Fruit fly (Drosophila melanogaster) whole organism, embryonic: ENCODE results near the gene Jon65Aiii.
A peak's percentile ranks its signal among the peaks of the same experiment; 100 is the strongest.

Experiments used
- Adf1 ChIP-seq: fragments of 200-800 bp; sonication (Bioruptor generic); IDR thresholded peaks from 2 replicates; pipeline ENCODE4 v1.3.6; 2022; ENCODE audit warnings: missing biosample characterization, missing genetic modification characterization
- Bteb2 ChIP-seq: fragments of 200-800 bp; sonication (Bioruptor generic); optimal IDR thresholded peaks from 2 replicates; lab custom pipeline; 2016; ENCODE audit warnings: missing biosample characterization, missing genetic modification characterization
- CG1024 ChIP-seq: fragments of 200-800 bp; sonication (Bioruptor generic); IDR thresholded peaks from 2 replicates; pipeline ENCODE4 v1.3.6; 2022; ENCODE audit warnings: missing biosample characterization, missing genetic modification characterization
- CG10274 ChIP-seq: fragments of 200-800 bp; sonication (Bioruptor generic); optimal IDR thresholded peaks from 3 replicates; lab custom pipeline; 2017; ENCODE audit warnings: missing biosample characterization, mild to moderate bottlenecking, missing genetic modification characterization
- CG10654 ChIP-seq: fragments of 200-800 bp; sonication (Bioruptor generic); optimal IDR thresholded peaks from 2 replicates; lab custom pipeline; 2016; ENCODE audit warnings: missing biosample characterization, missing genetic modification characterization
- CG11398 ChIP-seq: fragments of 200-800 bp; sonication (Bioruptor generic); optimal IDR thresholded peaks from 2 replicates; lab custom pipeline; 2016; ENCODE audit warnings: missing biosample characterization, missing genetic modification characterization
- CG12659 ChIP-seq: fragments of 200-800 bp; sonication (Bioruptor generic); optimal IDR thresholded peaks from 3 replicates; lab custom pipeline; 2017; ENCODE audit warnings: mild to moderate bottlenecking, missing biosample characterization, missing genetic modification reagents, missing genetic modification characterization
- CG15073 ChIP-seq: fragments of 200-800 bp; sonication (Bioruptor generic); optimal IDR thresholded peaks from 2 replicates; lab custom pipeline; 2016; ENCODE audit warnings: missing biosample characterization, missing genetic modification characterization
- CG15269 ChIP-seq: fragments of 200-800 bp; sonication (Bioruptor generic); optimal IDR thresholded peaks from 2 replicates; lab custom pipeline; 2018; ENCODE audit warnings: missing biosample characterization, mild to moderate bottlenecking, missing genetic modification characterization, moderate library complexity
- CG17612 ChIP-seq: fragments of 200-800 bp; sonication (Bioruptor generic); IDR thresholded peaks from 2 replicates; pipeline ENCODE4 v1.3.6; 2022; ENCODE audit warnings: missing biosample characterization, missing genetic modification characterization
- CG2120 ChIP-seq: fragments of 200-800 bp; sonication (Bioruptor generic); optimal IDR thresholded peaks from 3 replicates; lab custom pipeline; 2016; ENCODE audit warnings: missing biosample characterization, missing genetic modification characterization
- CG30431 ChIP-seq: fragments of 200-800 bp; sonication (Bioruptor generic); optimal IDR thresholded peaks from 2 replicates; lab custom pipeline; 2017; ENCODE audit warnings: missing biosample characterization, missing genetic modification characterization
- CG3163 ChIP-seq: fragments of 200-800 bp; sonication (Bioruptor generic); optimal IDR thresholded peaks from 3 replicates; lab custom pipeline; 2016; ENCODE audit warnings: missing biosample characterization, missing genetic modification characterization
- CG4282 ChIP-seq: fragments of 200-800 bp; sonication (Bioruptor generic); optimal IDR thresholded peaks from 2 replicates; lab custom pipeline; 2016; ENCODE audit warnings: missing biosample characterization, missing genetic modification characterization
- CG43689 ChIP-seq: fragments of 200-800 bp; sonication (Bioruptor generic); IDR thresholded peaks from 2 replicates; pipeline ENCODE4 v1.3.6; 2022; ENCODE audit warnings: missing biosample characterization, missing genetic modification characterization
- CG5180 ChIP-seq: fragments of 200-800 bp; sonication (Bioruptor generic); optimal IDR thresholded peaks from 3 replicates; lab custom pipeline; 2017; ENCODE audit warnings: missing biosample characterization, missing genetic modification characterization, mild to moderate bottlenecking, moderate library complexity, missing genetic modification reagents
- CG7745 ChIP-seq: fragments of 200-800 bp; sonication (Bioruptor generic); optimal IDR thresholded peaks from 2 replicates; lab custom pipeline; 2018; ENCODE audit warnings: missing biosample characterization, mild to moderate bottlenecking, missing genetic modification characterization, moderate library complexity
- CoRest ChIP-seq: fragments of 200-800 bp; sonication (Bioruptor generic); optimal IDR thresholded peaks from 3 replicates; lab custom pipeline; 2018; ENCODE audit warnings: missing biosample characterization, mild to moderate bottlenecking, missing genetic modification characterization, moderate library complexity
- Dek ChIP-seq: fragments of 200-800 bp; sonication (Bioruptor generic); optimal IDR thresholded peaks from 3 replicates; lab custom pipeline; 2019; ENCODE audit warnings: missing biosample characterization, mild to moderate bottlenecking, missing genetic modification characterization, moderate library complexity
- Dfd ChIP-seq, 2 experiments: fragments of >200 bp; optimal IDR thresholded peaks; 2 replicates each; lab custom pipeline; 2017; ENCODE audit warnings: missing biosample characterization in 2 of 2, missing genetic modification characterization in 2 of 2
- Ets65A ChIP-seq: fragments of 200-800 bp; sonication (Bioruptor generic); peaks from one replicate; lab custom pipeline; 2016; ENCODE audit warnings: missing biosample characterization, missing genetic modification characterization
- Hand ChIP-seq: fragments of 200-800 bp; sonication (Bioruptor generic); optimal IDR thresholded peaks from 2 replicates; lab custom pipeline; 2017; ENCODE audit warnings: mild to moderate bottlenecking, missing biosample characterization, missing genetic modification reagents, missing genetic modification characterization
- Hey ChIP-seq: fragments of 200-800 bp; sonication (Bioruptor generic); optimal IDR thresholded peaks from 3 replicates; lab custom pipeline; 2018; ENCODE audit warnings: missing biosample characterization, mild to moderate bottlenecking, missing genetic modification characterization
- Med ChIP-seq: fragments of 200-800 bp; sonication (Bioruptor generic); peaks from one replicate; lab custom pipeline; 2016; ENCODE audit warnings: missing biosample characterization, missing genetic modification characterization, mild to moderate bottlenecking, inconsistent platforms, moderate library complexity
- Nf-YA ChIP-seq: fragments of 200-800 bp; sonication (Bioruptor generic); IDR thresholded peaks from 2 replicates; pipeline ENCODE4 v1.3.6; 2022; ENCODE audit warnings: missing biosample characterization, missing genetic modification characterization
- Oli ChIP-seq: fragments of 200-800 bp; sonication (Bioruptor generic); optimal IDR thresholded peaks from 2 replicates; lab custom pipeline; 2018; ENCODE audit warnings: missing biosample characterization, mild to moderate bottlenecking, missing genetic modification characterization, moderate library complexity
- Ptx1 ChIP-seq: fragments of 200-800 bp; sonication (Bioruptor generic); IDR thresholded peaks from 2 replicates; pipeline ENCODE4 v1.3.6; 2022; ENCODE audit warnings: missing biosample characterization, missing genetic modification characterization
- YL-1 ChIP-seq: fragments of 200-800 bp; sonication (Bioruptor generic); optimal IDR thresholded peaks from 3 replicates; lab custom pipeline; 2017; ENCODE audit warnings: missing biosample characterization, mild to moderate bottlenecking, missing genetic modification characterization
- ac ChIP-seq: fragments of 200-800 bp; sonication (Bioruptor generic); optimal IDR thresholded peaks from 3 replicates; lab custom pipeline; 2017; ENCODE audit warnings: missing biosample characterization, mild to moderate bottlenecking, missing genetic modification characterization
- bcd ChIP-seq: fragments of 200-800 bp; sonication (Bioruptor generic); optimal IDR thresholded peaks from 2 replicates; lab custom pipeline; 2017; ENCODE audit warnings: missing biosample characterization, mild to moderate bottlenecking, missing genetic modification characterization
- bigmax ChIP-seq: fragments of 200-800 bp; sonication (Bioruptor generic); optimal IDR thresholded peaks from 2 replicates; lab custom pipeline; 2018; ENCODE audit warnings: missing biosample characterization, mild to moderate bottlenecking, missing genetic modification characterization
- cato ChIP-seq: fragments of 200-800 bp; sonication (Bioruptor generic); optimal IDR thresholded peaks from 2 replicates; lab custom pipeline; 2016; ENCODE audit warnings: missing biosample characterization, missing genetic modification characterization, borderline replicate concordance
- danr ChIP-seq: fragments of 200-800 bp; sonication (Bioruptor generic); IDR thresholded peaks from 2 replicates; pipeline ENCODE4 v1.3.6; 2022; ENCODE audit warnings: missing biosample characterization, missing genetic modification characterization
- dpn ChIP-seq, 2 experiments: fragments of 200-800 bp; sonication (Bioruptor generic); optimal IDR thresholded peaks; 3 replicates each; lab custom pipeline; 2016; ENCODE audit warnings: missing biosample characterization in 2 of 2, missing genetic modification characterization in 2 of 2
- grau ChIP-seq: fragments of 200-800 bp; optimal IDR thresholded peaks from 3 replicates; lab custom pipeline; 2019; ENCODE audit warnings: missing biosample characterization, mild to moderate bottlenecking, missing genetic modification characterization, moderate library complexity
- ind ChIP-seq: fragments of 200-800 bp; sonication (Bioruptor generic); optimal IDR thresholded peaks from 3 replicates; lab custom pipeline; 2016; ENCODE audit warnings: missing biosample characterization, missing genetic modification characterization
- inv ChIP-seq: fragments of 200-800 bp; sonication (Bioruptor generic); IDR thresholded peaks from 2 replicates; pipeline ENCODE4 v1.3.6; 2022; ENCODE audit warnings: missing biosample characterization, missing genetic modification characterization; ENCODE audit not compliant: partially characterized antibody
- jumu ChIP-seq: fragments of 200-800 bp; sonication (Bioruptor generic); optimal IDR thresholded peaks from 3 replicates; lab custom pipeline; 2016; ENCODE audit warnings: missing biosample characterization, missing genetic modification characterization
- kah ChIP-seq: fragments of 200-800 bp; sonication (Bioruptor generic); optimal IDR thresholded peaks from 2 replicates; lab custom pipeline; 2018; ENCODE audit warnings: missing biosample characterization, mild to moderate bottlenecking, missing genetic modification characterization
- kay ChIP-seq: fragments of 200-800 bp; sonication (Bioruptor generic); optimal IDR thresholded peaks from 2 replicates; lab custom pipeline; 2016; ENCODE audit warnings: missing biosample characterization, missing genetic modification characterization
- nau ChIP-seq: fragments of 200-800 bp; sonication (Bioruptor generic); optimal IDR thresholded peaks from 3 replicates; lab custom pipeline; 2017; ENCODE audit warnings: missing biosample characterization, mild to moderate bottlenecking, missing genetic modification characterization, missing genetic modification reagents
- odd ChIP-seq: fragments of 200-800 bp; sonication (Bioruptor generic); optimal IDR thresholded peaks from 2 replicates; lab custom pipeline; 2017; ENCODE audit warnings: missing biosample characterization, mild to moderate bottlenecking, missing genetic modification characterization
- ranshi ChIP-seq: fragments of 200-800 bp; sonication (Bioruptor generic); IDR thresholded peaks from 2 replicates; pipeline ENCODE4 v1.3.6; 2022; ENCODE audit warnings: missing biosample characterization, missing genetic modification characterization
- ro ChIP-seq: fragments of 200-800 bp; sonication (Bioruptor generic); IDR thresholded peaks from 2 replicates; pipeline ENCODE4 v1.3.6; 2022; ENCODE audit warnings: missing biosample characterization, missing genetic modification characterization
- sima ChIP-seq: fragments of 200-800 bp; sonication (Bioruptor generic); optimal IDR thresholded peaks from 2 replicates; lab custom pipeline; 2016; ENCODE audit warnings: missing biosample characterization, missing genetic modification characterization
- sisA ChIP-seq: fragments of 200-800 bp; sonication (Bioruptor generic); IDR thresholded peaks from 2 replicates; pipeline ENCODE4 v1.3.6; 2022; ENCODE audit warnings: missing biosample characterization, missing genetic modification characterization
- sqz ChIP-seq: fragments of 200-800 bp; sonication (Bioruptor generic); optimal IDR thresholded peaks from 3 replicates; lab custom pipeline; 2018; ENCODE audit warnings: missing biosample characterization, mild to moderate bottlenecking, missing genetic modification characterization
- tap ChIP-seq: fragments of 200-800 bp; optimal IDR thresholded peaks from 3 replicates; lab custom pipeline; 2019; ENCODE audit warnings: missing biosample characterization, mild to moderate bottlenecking, missing genetic modification characterization, moderate library complexity
- zen2 ChIP-seq: fragments of 200-800 bp; sonication (Bioruptor generic); IDR thresholded peaks from 3 replicates; pipeline ENCODE4 v1.3.6; 2022; ENCODE audit warnings: missing biosample characterization, missing genetic modification characterization; ENCODE audit not compliant: partially characterized antibody
- zf30C ChIP-seq: fragments of 200-800 bp; sonication (Bioruptor generic); optimal IDR thresholded peaks from 3 replicates; lab custom pipeline; 2018; ENCODE audit warnings: missing biosample characterization, mild to moderate bottlenecking, missing genetic modification characterization
- zfh1 ChIP-seq: fragments of 200-800 bp; sonication (Bioruptor generic); IDR thresholded peaks from 3 replicates; pipeline ENCODE4 v1.3.6; 2022; ENCODE audit warnings: missing biosample characterization, missing genetic modification characterization
- zfh2 ChIP-seq: fragments of 200-800 bp; sonication (Bioruptor generic); optimal IDR thresholded peaks from 2 replicates; lab custom pipeline; 2016; ENCODE audit warnings: missing biosample characterization, missing genetic modification characterization

The Jon65Aiii gene

DNA sequence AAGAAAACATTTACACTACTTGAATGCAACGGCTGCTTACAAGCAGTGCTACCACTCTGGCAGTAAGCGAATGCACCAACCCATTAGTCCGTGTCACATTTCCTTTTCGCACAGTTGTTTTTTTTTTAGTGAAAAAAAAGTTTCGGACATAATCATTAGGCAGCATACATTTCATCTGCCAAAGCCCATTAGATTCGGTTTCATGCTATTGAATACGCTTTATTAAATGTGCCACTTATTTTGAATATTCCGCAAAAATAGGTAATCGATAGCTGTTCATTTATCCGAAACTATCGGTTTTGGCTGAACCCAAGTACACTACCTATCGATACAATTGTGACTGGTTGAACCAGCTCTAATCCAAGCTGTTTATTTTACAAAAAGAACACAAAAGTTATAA, 4.2 kb downstream of the Jon65Aiii start, which contains the start of gene tant (continued):
- TF ChIP-seq CG5180 (no peak), Dek (tag; lab: Kevin White, UChicago) (no peak), Dfd (GFP tag; optimal IDR thresholded peaks at IDR 0.05; lab: Kevin White, UChicago) (no peak), ranshi (GFP tag; lab: Robert Waterston, UW) (no peak), zf30C (GFP tag; lab: Kevin White, UChicago) (no peak), CG1024 (GFP tag; lab: Robert Waterston, UW) (no peak), ac (GFP tag; lab: Kevin White, UChicago) (no peak), CG11398 (GFP tag; lab: Kevin White, UChicago) (no peak), zen2 (GFP tag; lab: Robert Waterston, UW) (peak; percentile 70; the same call in 1 of the 3 replicates), dpn (GFP tag; optimal IDR thresholded peaks at IDR 0.05; lab: Kevin White, UChicago) (peak in 1 of 2 experiments; percentile 17), zfh2 (peak; percentile 3), kay (GFP tag; lab: Kevin White, UChicago) (no peak), YL-1 (GFP tag; lab: Kevin White, UChicago) (no peak), CG10654 (GFP tag; lab: Kevin White, UChicago) (no peak), sisA (GFP tag; lab: Robert Waterston, UW) (no peak), sqz (no peak), ind (GFP tag; lab: Kevin White, UChicago) (no peak), zfh1 (GFP tag; lab: Robert Waterston, UW) (no peak), inv (GFP tag; lab: Robert Waterston, UW) (peak; percentile 92), ro (no peak), kah (GFP tag; lab: Kevin White, UChicago) (no peak), tap (tag; lab: Kevin White, UChicago) (no peak), cato (no peak), sima (GFP tag; lab: Kevin White, UChicago) (no peak), CG4282 (no peak), bigmax (no peak), danr (GFP tag; lab: Robert Waterston, UW) (no peak), CG30431 (GFP tag; lab: Kevin White, UChicago) (no peak), jumu (peak; percentile 30), CG10274 (no peak), Ptx1 (GFP tag; lab: Robert Waterston, UW) (no peak), CG43689 (no peak), CG15073 (no peak), CoRest (peak; percentile 66), CG17612 (GFP tag; lab: Robert Waterston, UW) (no peak), bcd (GFP tag; lab: Kevin White, UChicago) (peak; percentile 8), CG7745 (tag; lab: Kevin White, UChicago) (no peak), Med (GFP tag; lab: Kevin White, UChicago) (peak; percentile 65), Oli (tag; lab: Kevin White, UChicago) (no peak), CG3163 (GFP tag; lab: Kevin White, UChicago) (no peak), Bteb2 (GFP tag; lab: Kevin White, UChicago) (no peak), nau (GFP tag; lab: Kevin White, UChicago) (no peak), Adf1 (GFP tag; lab: Robert Waterston, UW) (no peak), CG15269 (tag; lab: Kevin White, UChicago) (no peak), Ets65A (GFP tag; lab: Kevin White, UChicago) (peak; percentile 96), Hey (tag; lab: Kevin White, UChicago) (no peak), CG2120 (peak; percentile 16), CG12659 (GFP tag; lab: Kevin White, UChicago) (peak; percentile 38), grau (tag; lab: Kevin White, UChicago) (no peak), odd (GFP tag; lab: Kevin White, UChicago) (no peak), Nf-YA (GFP tag; lab: Robert Waterston, UW) (no peak), Hand (no peak)
